Worm (Caenorhabditis elegans): Measurements from ENCODE around the gene parn-1.

- TF ChIP-seq W03F9.2 (tag; optimal IDR thresholded peaks at IDR 0.05): no peak
- TF ChIP-seq him-1 (tag; optimal IDR thresholded peaks at IDR 0.05): no peak
- TF ChIP-seq dao-5 (tag; optimal IDR thresholded peaks at IDR 0.05): no peak
Observed at ce11 chrV:12695155-12695554, at the start of gene parn-1.
